Worm (Caenorhabditis elegans): ENCODE data around the gene lin-5.

Gene lin-5

ce11 chrII:7815406-7815805 is 45.0 kb upstream of the lin-5 start:
- TF ChIP-seq Y53F4B.3 (GFP tag; IDR thresholded peaks at IDR 0.05) (no peak), ztf-25 (GFP tag; IDR thresholded peaks at IDR 0.05) (0 out of 2 replicates have a peak, but pooled peaks have one; percentile 16)

DNA sequence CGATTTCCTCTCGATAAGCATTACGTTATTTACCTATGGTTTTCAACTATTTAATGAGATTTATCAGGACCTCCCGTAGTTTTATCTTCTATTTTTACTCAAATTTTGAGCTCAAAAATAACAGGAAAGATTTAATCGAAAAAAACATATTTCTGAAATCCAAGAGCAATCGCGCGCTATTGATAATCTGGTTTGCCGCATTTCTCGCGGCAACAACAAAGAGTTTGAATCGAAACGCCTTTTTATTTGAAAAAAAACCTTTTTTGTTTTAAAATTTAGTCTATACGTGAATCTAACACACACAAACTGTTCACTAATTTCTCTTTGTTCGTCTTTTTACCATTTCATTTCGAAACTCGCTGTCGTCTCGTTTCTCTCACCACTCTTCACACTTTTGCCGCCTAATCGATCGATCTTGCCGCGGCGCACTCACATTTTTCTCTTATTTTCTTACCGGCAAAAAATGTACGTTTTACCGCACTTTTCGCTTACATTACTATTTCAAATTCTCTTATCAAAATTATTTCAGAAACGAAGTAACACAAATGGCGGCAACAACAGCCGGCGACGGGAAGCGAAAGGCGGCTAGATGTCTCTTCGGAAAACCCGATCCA is 44.1 kb upstream of the lin-5 start, which contains the start of gene cki-2:
Gene cki-2, plus strand, starts transcription at position 337 of the 614 bp plus-strand sequence.
- TF ChIP-seq egl-44 (GFP tag; IDR thresholded peaks at IDR 0.05) (no peak), F22D6.2 (tag; optimal IDR thresholded peaks at IDR 0.05) (no peak), lag-1 (GFP tag; IDR thresholded peaks at IDR 0.05) (no peak), sea-2 (GFP tag; IDR thresholded peaks at IDR 0.05) (no peak), K12H6.12 (tag; optimal IDR thresholded peaks at IDR 0.05) (no peak), ceh-40 (GFP tag; IDR thresholded peaks at IDR 0.05) (no peak), somi-1 (GFP tag; optimal IDR thresholded peaks at IDR 0.05) (no peak), lin-40 (tag; optimal IDR thresholded peaks at IDR 0.05) (no peak), ztf-25 (GFP tag; IDR thresholded peaks at IDR 0.05) (no peak), cebp-2 (GFP tag; IDR thresholded peaks at IDR 0.05) (no peak), F52B5.7 (tag; optimal IDR thresholded peaks at IDR 0.05) (no peak), nhr-80 (tag; optimal IDR thresholded peaks at IDR 0.05) (peak; percentile 75), hlh-12 (tag; optimal IDR thresholded peaks at IDR 0.05) (no peak), attf-5 (GFP tag; optimal IDR thresholded peaks at IDR 0.05) (peak; percentile 1), Y53F4B.3 (GFP tag; IDR thresholded peaks at IDR 0.05) (no peak), nhr-179 (tag; optimal IDR thresholded peaks at IDR 0.05) (no peak), D2030.7 (GFP tag; IDR thresholded peaks at IDR 0.05) (peak; percentile 37; the same call in 1 of the 2 replicates), tbp1 (GFP tag; optimal IDR thresholded peaks at IDR 0.05) (no peak), rcor-1 (GFP tag; IDR thresholded peaks at IDR 0.05) (no peak), ztf-3 (GFP tag; optimal IDR thresholded peaks at IDR 0.05) (no peak), B0261.1 (tag; optimal IDR thresholded peaks at IDR 0.05) (no peak), madf-3 (GFP tag; IDR thresholded peaks at IDR 0.05) (no peak), hrde-1 (tag; optimal IDR thresholded peaks at IDR 0.05; ENCODE audit: borderline replicate concordance) (no peak), Y53G8AR.9 (GFP tag; conservative IDR thresholded peaks at IDR 0.05) (no peak), unc-130 (GFP tag; optimal IDR thresholded peaks at IDR 0.05) (no peak), atf-7 (tag; optimal IDR thresholded peaks at IDR 0.05) (no peak), F49E8.2 (tag; optimal IDR thresholded peaks at IDR 0.05; ENCODE audit: insufficient read depth) (no peak), T07F8.4 (tag; optimal IDR thresholded peaks at IDR 0.05) (no peak), B0336.3 (GFP tag; IDR thresholded peaks at IDR 0.05) (0 out of 2 replicates have a peak, but pooled peaks have one; percentile 21), sptf-2 (GFP tag; optimal IDR thresholded peaks at IDR 0.05) (no peak), hmg-1.2 (GFP tag; IDR thresholded peaks at IDR 0.05) (peak; percentile 36; the same call in 1 of the 2 replicates), hsf-1 (GFP tag; IDR thresholded peaks at IDR 0.05) (no peak), hlh-26 (GFP tag; conservative IDR thresholded peaks at IDR 0.05) (no peak), C06A6.2 (GFP tag; conservative IDR thresholded peaks at IDR 0.05) (no peak), F55B11.4 (tag; optimal IDR thresholded peaks at IDR 0.05; ENCODE audit: borderline replicate concordance, insufficient read depth) (no peak), unc-62 (GFP tag; optimal IDR thresholded peaks at IDR 0.05) (no peak), nfya-1 (tag; optimal IDR thresholded peaks at IDR 0.05; ENCODE audit: borderline replicate concordance, insufficient read depth) (no peak), dpl-1 (GFP tag; optimal IDR thresholded peaks at IDR 0.05) (peak; percentile 57), let-526 (GFP tag; IDR thresholded peaks at IDR 0.05) (no peak), dox-1 (GFP tag; IDR thresholded peaks at IDR 0.05) (peak; percentile 50; the same call in 1 of the 2 replicates), tbx-9 (tag; optimal IDR thresholded peaks at IDR 0.05; ENCODE audit: borderline replicate concordance) (no peak), nhr-90 (tag; optimal IDR thresholded peaks at IDR 0.05) (no peak), snpc-3.4 (tag; optimal IDR thresholded peaks at IDR 0.05) (no peak), ceh-27 (GFP tag; optimal IDR thresholded peaks at IDR 0.05) (no peak), ceh-58 (GFP tag; IDR thresholded peaks at IDR 0.05) (no peak), aptf-3 (GFP tag; IDR thresholded peaks at IDR 0.05) (no peak)
